Fruit fly (Drosophila melanogaster) ovary, adult (tissue): Measurements from ENCODE around the gene fh.

Experiments
- CG17801 ChIP-seq: fragments of 200-800 bp; optimal IDR thresholded peaks from 2 replicates; lab custom pipeline; 2019; ENCODE audit warnings: missing biosample characterization, mild to moderate bottlenecking, missing genetic modification characterization, moderate library complexity; ENCODE audit not compliant: partially characterized antibody

The fh gene

dm6 chrX:9158366-9158765 lies 9.5 kb upstream of the fh start, which contains the start of the genes Ost48 and Dlip1:
Gene Ost48, minus strand, starts transcription at chrX:9158515.
Gene Dlip1, plus strand, starts transcription at chrX:9158622.
- no peak for TF ChIP-seq CG17801

- no peak for TF ChIP-seq CG17801
Measured at dm6 chrX:9156388-9156823, 7.5 kb upstream of the fh start, which contains the start of gene His3.3B. Gene His3.3B, minus strand, starts transcription at chrX:9156669.

- TF ChIP-seq CG17801, result peak; percentile 78
Measured at dm6 chrX:9155715-9156387, 7.0 kb upstream of the fh start.

- TF ChIP-seq CG17801, result peak; percentile 8
Measured at dm6 chrX:9155134-9155533, 6.3 kb upstream of the fh start.

- peak; percentile 91 for TF ChIP-seq CG17801
Measured at dm6 chrX:9152127-9152598, 3.3 kb upstream of the fh start.

dm6 chrX:9142224-9142802 lies 6.6 kb downstream of the fh start, which contains the start of gene CG7065:
Gene CG7065, plus strand, starts transcription at chrX:9142493.
- peak; percentile 19 for TF ChIP-seq CG17801

- no peak for TF ChIP-seq CG17801
Measured at dm6 chrX:9141219-9141618, 7.7 kb downstream of the fh start.

- TF ChIP-seq CG17801, result no peak
Measured at dm6 chrX:9139138-9139537, 9.7 kb downstream of the fh start.

- no peak for TF ChIP-seq CG17801
Measured at dm6 chrX:9136776-9137550, 11.9 kb downstream of the fh start.

- TF ChIP-seq CG17801, result no peak
Measured at dm6 chrX:9134922-9135453, 13.9 kb downstream of the fh start, which contains the start of gene fend. Gene fend, minus strand, starts transcription at chrX:9135099.

- no peak for TF ChIP-seq CG17801
Measured at dm6 chrX:9134241-9134849, 14.5 kb downstream of the fh start.

- TF ChIP-seq CG17801, result no peak
Measured at dm6 chrX:9133577-9134240, 15.2 kb downstream of the fh start.

- TF ChIP-seq CG17801, result no peak
Measured at dm6 chrX:9132589-9133237, 16.2 kb downstream of the fh start.

- no peak for TF ChIP-seq CG17801
Measured at dm6 chrX:9131523-9131922, 17.3 kb downstream of the fh start.

dm6 chrX:9130243-9130642 lies 18.6 kb downstream of the fh start:
- TF ChIP-seq CG17801, result no peak
